Worm (Caenorhabditis elegans) whole organism, L1 larva: Measurements from ENCODE around the gene C54C6.5.

ENCODE experiments used
- ama-1 ChIP-seq: fragments of 150-350 bp; optimal IDR thresholded peaks from 2 replicates; lab custom pipeline; 2014
- fkh-4 ChIP-seq: sonication (generic microtip); optimal IDR thresholded peaks from 2 replicates; lab custom pipeline; 2016; ENCODE audit warnings: missing compliant biosample characterization, missing genetic modification characterization, borderline replicate concordance
- nhr-11 ChIP-seq: fragments of 150-350 bp; optimal IDR thresholded peaks from 2 replicates; lab custom pipeline; 2014; ENCODE audit warnings: missing biosample characterization, missing genetic modification characterization
- nhr-77 ChIP-seq: fragments of 150-350 bp; optimal IDR thresholded peaks from 2 replicates; lab custom pipeline; 2014; ENCODE audit warnings: missing biosample characterization, missing genetic modification characterization

DNA sequence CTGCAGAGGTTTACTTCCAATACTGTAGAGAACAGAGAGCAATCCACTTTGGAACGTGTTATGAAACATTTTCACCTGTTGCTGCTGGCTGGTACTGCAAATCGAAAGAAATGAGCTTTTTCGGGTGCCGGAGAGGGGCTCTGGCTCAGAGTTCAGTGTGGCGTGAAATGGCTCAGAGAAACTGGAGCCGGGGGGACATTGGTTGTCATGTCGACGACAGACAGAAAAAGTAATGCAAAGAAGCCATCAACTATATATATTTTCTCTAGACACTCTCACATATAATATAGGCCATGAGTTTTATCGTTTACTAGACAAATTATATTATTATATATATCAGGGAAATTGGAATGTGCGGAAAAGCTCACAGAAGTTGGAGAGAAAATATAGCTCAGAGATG lies 12.2 kb downstream of the C54C6.5 start, which contains the start of gene cfap-20:
- TF ChIP-seq nhr-11 (tag; lab: Kevin White, UChicago) (no peak), nhr-77 (no peak), ama-1 (no peak), fkh-4 (no peak)
